Worm (Caenorhabditis elegans) whole organism, L4/young adult: Measurements from ENCODE around the gene F35H10.5.

Experiments used
- W03F9.2 ChIP-seq: fragments of 150-350 bp; optimal IDR thresholded peaks from 2 replicates; lab custom pipeline; 2014; ENCODE audit warnings: missing biosample characterization, missing genetic modification characterization
- dao-5 ChIP-seq: sonication (generic microtip); optimal IDR thresholded peaks from 2 replicates; lab custom pipeline; 2016; ENCODE audit warnings: missing genotype, missing genetic modification characterization, moderate library complexity, missing compliant biosample characterization
- him-1 ChIP-seq: sonication (generic microtip); optimal IDR thresholded peaks from 2 replicates; lab custom pipeline; 2016; ENCODE audit warnings: missing genotype, missing genetic modification reagents, missing genetic modification characterization, missing compliant biosample characterization

ce11 chrIV:8276609-8277008 lies 24.0 kb upstream of the F35H10.5 start, which contains the start of gene K07H8.12:
- TF ChIP-seq him-1 (tag; lab: Kevin White, UChicago), result no peak
- no peak for TF ChIP-seq W03F9.2 (tag; lab: Kevin White, UChicago)
- no peak for TF ChIP-seq dao-5 (tag; lab: Kevin White, UChicago)
